Fruit fly (Drosophila melanogaster): ENCODE results near the gene Pdha.

Pdha gene

dm6 chrX:4687778-4688399 is 14.2 kb upstream of the Pdha start, which contains the start of gene ctp (continued):
- no peak for TF ChIP-seq dac (GFP tag; optimal IDR thresholded peaks at IDR 0.05)
- peak; percentile 50 to 56 for TF ChIP-seq ss (GFP tag; optimal IDR thresholded peaks at IDR 0.05)
- TF ChIP-seq Hr38 (GFP tag; optimal IDR thresholded peaks at IDR 0.05) = no peak
- TF ChIP-seq Ets96B (tag; optimal IDR thresholded peaks at IDR 0.05) = peak; percentile 15
- peak; percentile 16 for TF ChIP-seq fd85E (GFP tag; optimal IDR thresholded peaks at IDR 0.05)
- peak; percentile 33 for TF ChIP-seq lz (GFP tag; optimal IDR thresholded peaks at IDR 0.05)
- no peak for TF ChIP-seq spab (GFP tag; optimal IDR thresholded peaks at IDR 0.05)
- peak; percentile 49 for TF ChIP-seq achi (GFP tag; optimal IDR thresholded peaks at IDR 0.05)
- TF ChIP-seq CG16779 (tag; optimal IDR thresholded peaks at IDR 0.05) = peak; percentile 63
- peak; percentile 40 for TF ChIP-seq Met (GFP tag; optimal IDR thresholded peaks at IDR 0.05)
- peak; percentile 29 for TF ChIP-seq CG6792 (GFP tag; optimal IDR thresholded peaks at IDR 0.05)
- peak; percentile 32 for TF ChIP-seq Sox14 (GFP tag; optimal IDR thresholded peaks at IDR 0.05)
- TF ChIP-seq eg (GFP tag; IDR thresholded peaks at IDR 0.05) = peak; percentile 52; the same call in 1 of the 3 replicates
- TF ChIP-seq CG31627 (GFP tag; optimal IDR thresholded peaks at IDR 0.05) = peak; percentile 43
- TF ChIP-seq CG32006 (GFP tag; optimal IDR thresholded peaks at IDR 0.05) = peak; percentile 32
- TF ChIP-seq cyc (GFP tag; optimal IDR thresholded peaks at IDR 0.05) = peak; percentile 18
- TF ChIP-seq CG3032 (tag; optimal IDR thresholded peaks at IDR 0.05) = peak; percentile 3
- no peak for TF ChIP-seq CG4318 (GFP tag; optimal IDR thresholded peaks at IDR 0.05)
- no peak for TF ChIP-seq CG11762 (GFP tag; optimal IDR thresholded peaks at IDR 0.05; ENCODE audit: insufficient read depth)
- no peak for TF ChIP-seq fkh (GFP tag; optimal IDR thresholded peaks at IDR 0.05)
- peak; percentile 44 for TF ChIP-seq acj6 (GFP tag; optimal IDR thresholded peaks at IDR 0.05)

- TF ChIP-seq Eip78C (GFP tag) (no peak), CG11294 (GFP tag; IDR thresholded peaks at IDR 0.05) (no peak), Smox (GFP tag; optimal IDR thresholded peaks at IDR 0.05) (no peak), Eip75B (GFP tag; optimal IDR thresholded peaks at IDR 0.05) (no peak), CG6792 (GFP tag; optimal IDR thresholded peaks at IDR 0.05) (no peak), spab (GFP tag; optimal IDR thresholded peaks at IDR 0.05) (no peak), eg (GFP tag; IDR thresholded peaks at IDR 0.05) (no peak), CG10669 (GFP tag; optimal IDR thresholded peaks at IDR 0.05) (no peak), Sox15 (GFP tag; optimal IDR thresholded peaks at IDR 0.05) (no peak), Met (GFP tag; optimal IDR thresholded peaks at IDR 0.05) (no peak), CG6808 (GFP tag; optimal IDR thresholded peaks at IDR 0.05) (no peak), pdm3 (GFP tag; optimal IDR thresholded peaks at IDR 0.05) (no peak), esn (GFP tag; optimal IDR thresholded peaks at IDR 0.05) (no peak), fd59A (GFP tag; optimal IDR thresholded peaks at IDR 0.05) (no peak), Ets96B (tag; optimal IDR thresholded peaks at IDR 0.05) (no peak), lz (GFP tag; optimal IDR thresholded peaks at IDR 0.05) (no peak)
These were observed 11.3 kb upstream of the Pdha start for dm6 chrX:4690767-4691166.

- TF ChIP-seq ss (GFP tag; optimal IDR thresholded peaks at IDR 0.05) = peak in 1 of 2 experiments; percentile 18
- TF ChIP-seq Eip93F (GFP tag; optimal IDR thresholded peaks at IDR 0.05) = no peak
- peak in 1 of 2 experiments; percentile 7 for TF ChIP-seq salr (GFP tag; optimal IDR thresholded peaks at IDR 0.05)
- TF ChIP-seq cyc (GFP tag; optimal IDR thresholded peaks at IDR 0.05) = no peak
- peak; percentile 49 for TF ChIP-seq CG10669 (GFP tag; optimal IDR thresholded peaks at IDR 0.05)
- TF ChIP-seq CG16779 (tag; optimal IDR thresholded peaks at IDR 0.05) = no peak
- TF ChIP-seq pdm3 (GFP tag; optimal IDR thresholded peaks at IDR 0.05) = peak; percentile 8
- TF ChIP-seq CG3032 (tag; optimal IDR thresholded peaks at IDR 0.05) = peak; percentile 49
- TF ChIP-seq Ets21C (GFP tag; optimal IDR thresholded peaks at IDR 0.05) = no peak
- peak; percentile 14 for TF ChIP-seq CG1621 (tag; optimal IDR thresholded peaks at IDR 0.05)
- peak; percentile 28 for TF ChIP-seq acj6 (GFP tag; optimal IDR thresholded peaks at IDR 0.05)
- TF ChIP-seq CG34406 (GFP tag; optimal IDR thresholded peaks at IDR 0.05) = peak; percentile 6
- TF ChIP-seq CG6808 (GFP tag; optimal IDR thresholded peaks at IDR 0.05) = peak; percentile 3
- no peak for TF ChIP-seq Smox (GFP tag; optimal IDR thresholded peaks at IDR 0.05)
- TF ChIP-seq CG11294 (GFP tag; IDR thresholded peaks at IDR 0.05) = 0 out of 2 replicates have a peak, but pooled peaks have one; percentile 28
- TF ChIP-seq CG10631 (GFP tag; optimal IDR thresholded peaks at IDR 0.05) = peak; percentile 49
- TF ChIP-seq CG8632 (GFP tag; optimal IDR thresholded peaks at IDR 0.05) = peak; percentile 20
- TF ChIP-seq svp (GFP tag) = peak; percentile 42
- TF ChIP-seq Sox14 (GFP tag; optimal IDR thresholded peaks at IDR 0.05) = no peak
- TF ChIP-seq Hr39 (GFP tag; optimal IDR thresholded peaks at IDR 0.05) = no peak
- peak; percentile 27 for TF ChIP-seq dsx (GFP tag; optimal IDR thresholded peaks at IDR 0.05; ENCODE audit: poor library complexity, severe bottlenecking)
- TF ChIP-seq CG3919 (GFP tag; optimal IDR thresholded peaks at IDR 0.05) = peak; percentile 18
- no peak for TF ChIP-seq Hr38 (GFP tag; optimal IDR thresholded peaks at IDR 0.05)
- peak; percentile 66 for TF ChIP-seq Eip78C (GFP tag)
- TF ChIP-seq CG4318 (GFP tag; optimal IDR thresholded peaks at IDR 0.05) = peak; percentile 26
- peak; percentile 15 for TF ChIP-seq esn (GFP tag; optimal IDR thresholded peaks at IDR 0.05)
- TF ChIP-seq CG31627 (GFP tag; optimal IDR thresholded peaks at IDR 0.05) = no peak
- no peak for TF ChIP-seq vri (GFP tag; optimal IDR thresholded peaks at IDR 0.05)
- TF ChIP-seq Met (GFP tag; optimal IDR thresholded peaks at IDR 0.05) = no peak
- TF ChIP-seq OdsH (GFP tag; optimal IDR thresholded peaks at IDR 0.05) = peak; percentile 34
- TF ChIP-seq Ets96B (tag; optimal IDR thresholded peaks at IDR 0.05) = peak; percentile 39
These were observed 10.9 kb upstream of the Pdha start for dm6 chrX:4691226-4691625.
